Worm (Caenorhabditis elegans) whole organism, dauer: ENCODE data around the gene glb-16.

Experiments
- unc-62 ChIP-seq: sonication (generic microtip); optimal IDR thresholded peaks from 2 replicates; lab custom pipeline; 2017; ENCODE audit warnings: missing biosample characterization, missing genetic modification reagents, missing genetic modification characterization

glb-16 gene

DNA sequence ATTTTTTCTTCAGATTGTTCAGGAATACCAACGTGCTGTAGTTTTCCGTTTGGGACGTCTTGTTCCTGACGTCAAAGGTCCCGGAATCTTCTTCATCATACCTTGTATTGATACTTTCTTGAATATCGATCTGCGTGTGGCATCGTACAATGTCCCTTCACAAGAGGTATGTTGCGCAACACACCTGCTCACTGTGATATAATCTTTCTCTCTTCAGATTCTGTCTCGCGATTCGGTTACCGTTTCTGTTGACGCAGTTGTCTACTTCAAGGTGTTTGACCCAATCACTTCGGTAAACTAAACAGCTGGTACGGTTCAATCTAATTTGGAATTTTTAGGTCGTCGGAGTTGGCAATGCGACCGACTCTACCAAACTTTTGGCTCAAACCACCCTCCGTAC, 23.5 kb upstream of the glb-16 start:
- TF ChIP-seq unc-62 (GFP tag; lab: Kevin White, UChicago), result no peak

ce11 chrX:7562625-7563024, 22.7 kb upstream of the glb-16 start, which contains the start of gene sto-1:
Gene sto-1, plus strand, starts transcription at chrX:7562824.
- TF ChIP-seq unc-62 (GFP tag; lab: Kevin White, UChicago), result no peak

- TF ChIP-seq unc-62 (GFP tag; lab: Kevin White, UChicago), result no peak
Measured at ce11 chrX:7561972-7562371, 22.0 kb upstream of the glb-16 start.

DNA sequence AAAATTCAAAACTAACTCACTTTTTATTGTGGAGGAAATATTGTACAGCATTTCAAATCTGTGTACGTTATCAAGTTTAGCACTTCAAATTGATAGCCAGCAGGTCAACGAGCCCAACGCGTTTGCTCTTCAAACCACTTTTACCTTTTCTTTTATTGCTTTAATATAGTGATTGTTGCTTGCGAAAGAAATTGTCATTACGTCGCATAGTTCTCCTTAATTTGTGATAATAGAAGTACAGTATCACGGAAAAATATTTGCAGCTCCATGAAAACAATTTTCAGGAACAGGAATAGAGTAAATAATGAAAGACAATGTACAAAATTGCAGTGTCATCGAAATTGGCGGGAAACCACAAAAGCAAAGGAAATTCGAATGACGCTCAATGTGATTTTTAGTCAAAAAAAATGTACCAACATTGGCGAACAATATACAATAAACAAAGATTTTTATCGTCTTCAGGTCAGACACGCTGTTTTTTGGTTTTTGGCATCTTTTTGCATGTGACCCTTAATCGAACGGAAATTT, 19.1 kb upstream of the glb-16 start, which contains the start of the genes PDB1.1 and F08C6.5:
TSS of gene PDB1.1 (minus strand) at position 158 of the 528 bp plus-strand sequence.
TSS of gene F08C6.5 (plus strand) at position 478 of the 528 bp plus-strand sequence.
- no peak for TF ChIP-seq unc-62 (GFP tag; lab: Kevin White, UChicago)

DNA sequence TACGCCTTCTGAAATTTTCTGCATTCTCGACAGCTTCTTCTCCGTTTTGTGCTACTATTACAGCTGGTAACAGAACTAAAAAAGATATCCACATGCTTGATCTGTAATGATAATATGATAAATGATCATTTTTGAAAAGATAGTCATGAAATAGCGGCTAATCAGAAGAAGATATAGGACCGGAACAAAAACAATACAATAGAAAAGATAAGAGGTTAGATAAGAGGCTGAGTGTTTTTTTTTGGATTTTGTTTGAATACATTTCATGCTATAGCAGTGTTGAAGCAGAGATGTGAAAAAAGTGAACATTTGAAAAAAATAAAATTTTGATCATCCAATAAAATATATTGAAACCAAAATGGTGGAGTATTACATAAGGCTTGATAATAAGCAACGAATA, 14.4 kb upstream of the glb-16 start, which contains the start of gene F46C8.8:
TSS of gene F46C8.8 (minus strand) at position 101 of the 400 bp plus-strand sequence.
- TF ChIP-seq unc-62 (GFP tag; lab: Kevin White, UChicago), result no peak

DNA sequence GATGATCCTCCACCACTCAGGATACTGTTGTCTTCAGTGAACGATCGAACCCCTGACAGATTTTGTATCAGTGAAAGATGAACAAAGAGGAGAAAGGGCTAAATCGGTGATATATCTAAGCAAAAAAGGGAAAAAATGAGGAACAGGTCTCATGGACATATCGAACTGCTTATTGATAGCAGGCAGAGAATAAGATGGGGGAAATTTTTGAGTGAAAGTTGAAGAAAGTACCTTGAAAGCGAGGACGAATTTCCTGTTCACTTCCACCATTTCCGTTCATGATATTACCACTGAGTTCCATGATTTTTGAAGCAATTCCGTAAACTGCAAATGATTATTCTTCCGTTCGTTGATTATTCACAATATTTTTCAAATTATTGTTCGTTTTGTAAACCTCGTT, 13.4 kb upstream of the glb-16 start:
- no peak for TF ChIP-seq unc-62 (GFP tag; lab: Kevin White, UChicago)

DNA sequence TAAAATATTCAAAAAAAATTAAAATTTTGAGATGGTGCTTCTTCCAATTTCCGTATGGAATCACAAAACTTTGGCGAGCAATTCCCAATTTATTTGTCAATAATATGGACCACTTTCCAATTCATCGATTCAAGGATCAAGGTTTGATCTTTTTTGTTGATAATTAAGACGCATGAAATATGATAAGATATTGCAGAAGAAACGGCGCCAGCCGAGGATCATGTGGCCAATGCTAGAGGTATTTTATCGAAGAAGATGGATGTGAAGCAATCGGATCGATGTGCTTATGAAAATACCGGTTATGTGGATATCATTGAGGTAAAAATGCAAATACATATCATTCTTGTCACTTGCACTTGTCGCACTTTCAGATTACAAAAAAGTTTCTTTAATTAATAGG, 10.5 kb upstream of the glb-16 start:
- TF ChIP-seq unc-62 (GFP tag; lab: Kevin White, UChicago), result no peak

ce11 chrX:7548158-7548557, 8.2 kb upstream of the glb-16 start, which contains the start of gene F46C8.1:
Gene F46C8.1, plus strand, starts transcription at chrX:7548458.
- no peak for TF ChIP-seq unc-62 (GFP tag; lab: Kevin White, UChicago)

DNA sequence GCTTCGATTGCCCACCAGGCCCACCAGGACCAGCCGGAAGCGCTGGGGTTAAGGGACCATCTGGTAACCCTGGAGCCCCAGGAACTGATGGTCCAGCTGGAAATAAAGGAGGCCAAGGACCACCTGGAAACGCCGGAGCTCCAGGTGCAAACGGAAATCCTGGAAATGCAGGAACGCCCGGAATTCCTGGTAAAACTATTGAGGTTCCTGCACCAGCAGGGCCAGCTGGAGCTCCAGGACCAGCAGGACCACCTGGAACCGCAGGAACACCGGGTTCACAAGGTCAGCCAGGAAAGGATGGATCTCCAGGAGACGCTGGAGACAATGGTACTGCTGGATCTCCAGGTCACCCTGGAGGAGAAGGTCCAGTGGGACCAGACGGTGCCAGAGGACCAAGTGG, 7.8 kb upstream of the glb-16 start:
- TF ChIP-seq unc-62 (GFP tag; lab: Kevin White, UChicago), result no peak

ce11 chrX:7546509-7546908, 6.6 kb upstream of the glb-16 start, which contains the start of gene col-174:
Gene col-174, plus strand, starts transcription at chrX:7546809.
- no peak for TF ChIP-seq unc-62 (GFP tag; lab: Kevin White, UChicago)

ce11 chrX:7541078-7541477, 1.1 kb upstream of the glb-16 start:
- no peak for TF ChIP-seq unc-62 (GFP tag; lab: Kevin White, UChicago)

DNA sequence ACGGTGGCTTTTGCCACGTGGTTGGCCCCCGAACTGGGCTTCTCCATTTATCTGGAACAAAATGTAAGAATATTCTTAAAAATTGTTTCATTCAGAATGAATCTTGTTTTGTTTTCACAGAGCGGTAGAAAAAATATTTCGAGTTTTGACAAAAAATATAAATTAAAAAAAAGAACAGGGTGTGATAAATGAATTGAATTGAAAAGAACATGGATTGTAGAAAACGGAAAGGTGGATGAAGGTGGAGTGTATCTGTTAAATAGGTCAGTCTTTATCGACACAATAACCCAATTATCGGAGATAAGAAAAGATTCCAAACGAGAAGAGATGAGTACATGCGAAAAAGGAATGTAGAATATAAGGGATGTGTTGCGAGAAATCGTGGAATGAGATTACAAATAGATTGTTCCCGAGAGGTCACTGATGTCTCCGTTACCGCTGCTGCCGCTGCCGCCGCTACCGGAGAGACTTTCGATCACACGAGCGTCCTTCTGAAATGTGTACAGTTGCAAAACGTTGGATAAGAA, 2.1 kb downstream of the glb-16 start, which contains the start of gene dpy-7:
TSS of gene dpy-7 (minus strand) at position 51 of the 527 bp plus-strand sequence.
- no peak for TF ChIP-seq unc-62 (GFP tag; lab: Kevin White, UChicago)

ce11 chrX:7536869-7537268, 3.1 kb downstream of the glb-16 start:
- TF ChIP-seq unc-62 (GFP tag; lab: Kevin White, UChicago), result no peak

DNA sequence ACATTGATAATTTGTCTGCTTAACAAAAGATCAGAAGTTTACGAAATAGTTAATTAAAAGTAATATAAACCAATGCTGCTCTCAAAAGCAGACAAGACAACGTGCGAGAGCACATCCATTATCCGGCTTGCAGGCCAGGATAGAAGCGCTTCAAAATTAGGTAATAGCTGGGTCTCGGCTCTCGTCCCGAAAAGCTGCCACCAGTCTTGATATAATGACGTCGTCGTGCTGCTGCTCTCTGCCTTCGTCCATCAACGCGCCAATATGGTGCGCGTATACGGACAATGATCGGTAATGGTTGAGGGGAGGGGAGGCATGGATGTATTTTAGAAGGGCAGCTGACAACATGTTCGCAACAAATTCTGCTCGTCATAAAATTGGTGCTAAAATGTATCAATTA, 5.5 kb downstream of the glb-16 start:
- TF ChIP-seq unc-62 (GFP tag; lab: Kevin White, UChicago), result no peak

DNA sequence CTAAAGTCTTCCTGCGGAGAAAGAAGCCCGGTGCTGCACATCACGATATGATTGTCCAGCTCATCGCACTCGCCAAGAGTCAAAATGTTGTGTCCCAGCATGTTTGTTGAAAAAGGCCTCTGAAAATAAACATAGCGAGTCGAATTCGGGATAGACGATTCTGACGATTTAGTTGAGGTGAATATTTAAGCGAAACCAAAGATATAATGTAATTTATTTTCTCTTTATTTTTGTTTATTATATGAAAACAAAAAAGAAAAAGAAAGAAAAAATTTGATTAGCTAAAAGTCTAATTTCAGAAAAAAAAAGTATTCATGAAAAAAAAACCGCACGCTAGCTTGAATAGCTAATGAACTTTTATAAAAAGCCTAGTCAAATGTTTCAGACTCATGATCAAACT, 7.3 kb downstream of the glb-16 start, which contains the start of gene ceh-14:
TSS of gene ceh-14 (minus strand) at position 101 of the 400 bp plus-strand sequence.
- TF ChIP-seq unc-62 (GFP tag; lab: Kevin White, UChicago), result no peak

ce11 chrX:7525271-7525670, 14.7 kb downstream of the glb-16 start, which contains the start of gene F46C8.3:
Gene F46C8.3, plus strand, starts transcription at chrX:7525571.
- TF ChIP-seq unc-62 (GFP tag; lab: Kevin White, UChicago), result no peak

ce11 chrX:7523799-7524198, 16.1 kb downstream of the glb-16 start:
- no peak for TF ChIP-seq unc-62 (GFP tag; lab: Kevin White, UChicago)
